Worm (Caenorhabditis elegans): ENCODE measurements around the gene F45D11.5.

- TF ChIP-seq zag-1 (tag; optimal IDR thresholded peaks at IDR 0.05) = no peak
- no peak for TF ChIP-seq nhr-12 (tag; optimal IDR thresholded peaks at IDR 0.05)
- TF ChIP-seq pag-3 (tag; optimal IDR thresholded peaks at IDR 0.05; ENCODE audit: borderline replicate concordance, insufficient read depth) = no peak
- TF ChIP-seq unc-62 (GFP tag; optimal IDR thresholded peaks at IDR 0.05) = no peak
Observed at ce11 chrII:953052-953451, 48.5 kb upstream of the F45D11.5 start.

Measured in whole organism, L1 larva.